Fruit fly (Drosophila melanogaster) Kc167 (cell line): ENCODE measurements around the gene CG31524.

Source experiments
- h ChIP-seq: fragments of >200 bp; optimal IDR thresholded peaks from 3 replicates; lab custom pipeline; 2018; ENCODE audit warnings: missing external identifiers
- psq ChIP-seq: fragments of >200 bp; optimal IDR thresholded peaks from 2 replicates; lab custom pipeline; 2017; ENCODE audit warnings: missing external identifiers
- ttk ChIP-seq: sonication (Bioruptor generic); optimal IDR thresholded peaks from 2 replicates; lab custom pipeline; 2017; ENCODE audit warnings: missing external identifiers

dm6 chr3R:30467062-30467461 is 47.1 kb downstream of the CG31524 start:
- TF ChIP-seq ttk (lab: Kevin White, UChicago) = no peak
- TF ChIP-seq h (lab: Kevin White, UChicago) = no peak
- TF ChIP-seq psq = no peak
